Fruit fly (Drosophila melanogaster) whole organism, embryonic: ENCODE data around the gene sro.

ENCODE experiments used
- ATbp ChIP-seq: fragments of 200-800 bp; sonication (Bioruptor generic); optimal IDR thresholded peaks from 2 replicates; lab custom pipeline; 2017; ENCODE audit warnings: missing biosample characterization, mild to moderate bottlenecking, missing genetic modification characterization, missing genetic modification reagents
- CG10274 ChIP-seq: fragments of 200-800 bp; sonication (Bioruptor generic); optimal IDR thresholded peaks from 3 replicates; lab custom pipeline; 2017; ENCODE audit warnings: missing biosample characterization, mild to moderate bottlenecking, missing genetic modification characterization
- CG10654 ChIP-seq: fragments of 200-800 bp; sonication (Bioruptor generic); optimal IDR thresholded peaks from 2 replicates; lab custom pipeline; 2016; ENCODE audit warnings: missing biosample characterization, missing genetic modification characterization
- CG10959 ChIP-seq: fragments of 200-800 bp; sonication (Bioruptor generic); IDR thresholded peaks from 2 replicates; pipeline ENCODE4 v1.3.6; 2022; ENCODE audit warnings: missing biosample characterization, missing genetic modification characterization
- CG11695 ChIP-seq: fragments of 200-800 bp; sonication (Bioruptor generic); IDR thresholded peaks from 3 replicates; pipeline ENCODE4 v1.3.6; 2022; ENCODE audit warnings: missing biosample characterization, missing genetic modification characterization
- CG12071 ChIP-seq: fragments of 200-800 bp; sonication (Bioruptor generic); optimal IDR thresholded peaks from 3 replicates; lab custom pipeline; 2018; ENCODE audit warnings: missing biosample characterization, mild to moderate bottlenecking, missing genetic modification characterization
- CG12219 ChIP-seq: fragments of 200-800 bp; sonication (Bioruptor generic); optimal IDR thresholded peaks from 3 replicates; lab custom pipeline; 2018; ENCODE audit warnings: missing biosample characterization, mild to moderate bottlenecking, missing genetic modification characterization
- CG13123 ChIP-seq: fragments of 200-800 bp; sonication (Bioruptor generic); optimal IDR thresholded peaks from 2 replicates; lab custom pipeline; 2016; ENCODE audit warnings: missing biosample characterization, missing genetic modification characterization
- CG13775 ChIP-seq: fragments of 200-800 bp; sonication (Bioruptor generic); optimal IDR thresholded peaks from 3 replicates; lab custom pipeline; 2017; ENCODE audit warnings: missing biosample characterization, mild to moderate bottlenecking, missing genetic modification characterization
- CG1529 ChIP-seq: fragments of 200-800 bp; sonication (Bioruptor generic); optimal IDR thresholded peaks from 3 replicates; lab custom pipeline; 2018; ENCODE audit warnings: missing biosample characterization, missing genetic modification characterization
- CG17829 ChIP-seq: fragments of 200-800 bp; optimal IDR thresholded peaks from 2 replicates; lab custom pipeline; 2019; ENCODE audit warnings: missing biosample characterization, mild to moderate bottlenecking, missing genetic modification characterization, moderate library complexity
- CG18599 ChIP-seq: fragments of 200-800 bp; sonication (Bioruptor generic); optimal IDR thresholded peaks from 3 replicates; lab custom pipeline; 2017; ENCODE audit warnings: missing biosample characterization, missing genetic modification characterization, mild to moderate bottlenecking, moderate library complexity, missing genetic modification reagents
- CG30020 ChIP-seq: fragments of 200-800 bp; optimal IDR thresholded peaks from 2 replicates; lab custom pipeline; 2019; ENCODE audit warnings: missing biosample characterization, mild to moderate bottlenecking, missing genetic modification characterization, moderate library complexity
- CG31365 ChIP-seq: fragments of 200-800 bp; sonication (Bioruptor generic); optimal IDR thresholded peaks from 2 replicates; lab custom pipeline; 2018; ENCODE audit warnings: missing biosample characterization, mild to moderate bottlenecking, missing genetic modification characterization
- CG31388 ChIP-seq: fragments of 200-800 bp; sonication (Bioruptor generic); optimal IDR thresholded peaks from 2 replicates; lab custom pipeline; 2016; ENCODE audit warnings: missing biosample characterization, missing genetic modification characterization
- CG3163 ChIP-seq: fragments of 200-800 bp; sonication (Bioruptor generic); optimal IDR thresholded peaks from 3 replicates; lab custom pipeline; 2016; ENCODE audit warnings: missing biosample characterization, missing genetic modification characterization
- CG32767 ChIP-seq: fragments of 200-800 bp; sonication (Bioruptor generic); IDR thresholded peaks from 2 replicates; pipeline ENCODE4 v1.3.6; 2022; ENCODE audit warnings: missing biosample characterization, missing genetic modification characterization
- CG4854 ChIP-seq: fragments of 200-800 bp; sonication (Bioruptor generic); optimal IDR thresholded peaks from 2 replicates; lab custom pipeline; 2016; ENCODE audit warnings: missing biosample characterization, missing genetic modification characterization, inconsistent platforms
- CG6254 ChIP-seq: fragments of 200-800 bp; sonication (Bioruptor generic); optimal IDR thresholded peaks from 3 replicates; lab custom pipeline; 2017; ENCODE audit warnings: mild to moderate bottlenecking, missing biosample characterization, missing genetic modification reagents, missing genetic modification characterization
- CG8359 ChIP-seq: fragments of 200-800 bp; sonication (Bioruptor generic); optimal IDR thresholded peaks from 2 replicates; lab custom pipeline; 2017; ENCODE audit warnings: missing biosample characterization, mild to moderate bottlenecking, missing genetic modification characterization, borderline replicate concordance
- CG8765 ChIP-seq: fragments of 200-800 bp; sonication (Bioruptor generic); IDR thresholded peaks from 2 replicates; pipeline ENCODE4 v1.3.6; 2022; ENCODE audit warnings: missing biosample characterization, missing genetic modification characterization
- CkIIα-i1 ChIP-seq: fragments of 200-800 bp; sonication (Bioruptor generic); IDR thresholded peaks from 2 replicates; pipeline ENCODE4 v1.3.6; 2022; ENCODE audit warnings: missing biosample characterization, missing genetic modification characterization
- D ChIP-seq, 2 experiments: fragments of 200-800 bp in 1 of 2; fragments of >200 bp in 1 of 2; sonication (Bioruptor generic) in 1 of 2; optimal IDR thresholded peaks; 2 replicates in 1 of 2; 3 replicates in 1 of 2; lab custom pipeline; 2017; ENCODE audit warnings: mild to moderate bottlenecking in 1 of 2, missing biosample characterization in 1 of 2, missing genetic modification characterization in 1 of 2, missing genetic modification reagents in 1 of 2
- Deaf1 ChIP-seq: fragments of 200-800 bp; optimal IDR thresholded peaks from 3 replicates; lab custom pipeline; 2019; ENCODE audit warnings: missing biosample characterization, mild to moderate bottlenecking, missing genetic modification characterization, moderate library complexity
- Dfd ChIP-seq, 2 experiments: fragments of >200 bp; optimal IDR thresholded peaks; 2 replicates each; lab custom pipeline; 2017; ENCODE audit warnings: missing biosample characterization in 2 of 2, missing genetic modification characterization in 2 of 2
- Gug ChIP-seq: fragments of 200-800 bp; sonication (Bioruptor generic); IDR thresholded peaks from 4 replicates; pipeline ENCODE4 v1.3.6; 2022; ENCODE audit warnings: missing biosample characterization, missing genetic modification characterization
- H2.0 ChIP-seq: fragments of 200-800 bp; sonication (Bioruptor generic); IDR thresholded peaks from 2 replicates; pipeline ENCODE4 v1.3.6; 2022; ENCODE audit warnings: missing biosample characterization, missing genetic modification characterization
- HmgD ChIP-seq: fragments of 200-800 bp; sonication (Bioruptor generic); optimal IDR thresholded peaks from 3 replicates; lab custom pipeline; 2016; ENCODE audit warnings: missing biosample characterization, missing genetic modification characterization
- Hmx ChIP-seq: fragments of 200-800 bp; sonication (Bioruptor generic); optimal IDR thresholded peaks from 2 replicates; lab custom pipeline; 2016; ENCODE audit warnings: missing biosample characterization, missing genetic modification characterization
- Hr3 ChIP-seq: fragments of 200-800 bp; sonication (Bioruptor generic); optimal IDR thresholded peaks from 3 replicates; lab custom pipeline; 2016; ENCODE audit warnings: missing biosample characterization, missing genetic modification characterization
- Hsf ChIP-seq: fragments of 200-800 bp; sonication (Bioruptor generic); optimal IDR thresholded peaks from 3 replicates; lab custom pipeline; 2016; ENCODE audit warnings: missing biosample characterization, missing genetic modification characterization
- MESR4 ChIP-seq: fragments of 200-800 bp; sonication (Bioruptor generic); optimal IDR thresholded peaks from 2 replicates; lab custom pipeline; 2018; ENCODE audit warnings: missing biosample characterization, mild to moderate bottlenecking, missing genetic modification characterization, moderate library complexity
- Oli ChIP-seq: fragments of 200-800 bp; sonication (Bioruptor generic); optimal IDR thresholded peaks from 2 replicates; lab custom pipeline; 2018; ENCODE audit warnings: missing biosample characterization, mild to moderate bottlenecking, missing genetic modification characterization, moderate library complexity
- Scr ChIP-seq: fragments of 200-800 bp; sonication (Bioruptor generic); IDR thresholded peaks from 2 replicates; pipeline ENCODE4 v1.3.6; 2022; ENCODE audit warnings: missing biosample characterization, missing genetic modification characterization; ENCODE audit not compliant: partially characterized antibody
- Sry-β ChIP-seq: fragments of 200-800 bp; sonication (Bioruptor generic); optimal IDR thresholded peaks from 2 replicates; lab custom pipeline; 2018; ENCODE audit warnings: missing biosample characterization, mild to moderate bottlenecking, missing genetic modification characterization, moderate library complexity
- ac ChIP-seq: fragments of 200-800 bp; sonication (Bioruptor generic); optimal IDR thresholded peaks from 3 replicates; lab custom pipeline; 2017; ENCODE audit warnings: missing biosample characterization, mild to moderate bottlenecking, missing genetic modification characterization
- bigmax ChIP-seq: fragments of 200-800 bp; sonication (Bioruptor generic); optimal IDR thresholded peaks from 2 replicates; lab custom pipeline; 2018; ENCODE audit warnings: missing biosample characterization, mild to moderate bottlenecking, missing genetic modification characterization
- bowl ChIP-seq: fragments of 200-800 bp; sonication (Bioruptor generic); IDR thresholded peaks from 2 replicates; pipeline ENCODE4 v1.3.6; 2022; ENCODE audit warnings: missing biosample characterization, missing genetic modification characterization
- caup ChIP-seq: fragments of 200-800 bp; sonication (Bioruptor generic); optimal IDR thresholded peaks from 3 replicates; lab custom pipeline; 2017; ENCODE audit warnings: missing biosample characterization, mild to moderate bottlenecking, missing genetic modification characterization, moderate library complexity; ENCODE audit not compliant: severe bottlenecking
- dmrt11E ChIP-seq: fragments of 200-800 bp; sonication (Bioruptor generic); optimal IDR thresholded peaks from 3 replicates; lab custom pipeline; 2018; ENCODE audit warnings: missing biosample characterization, mild to moderate bottlenecking, missing genetic modification characterization, moderate library complexity
- dpn ChIP-seq, 2 experiments: fragments of 200-800 bp; sonication (Bioruptor generic); optimal IDR thresholded peaks; 3 replicates each; lab custom pipeline; 2016; ENCODE audit warnings: missing biosample characterization in 2 of 2, missing genetic modification characterization in 2 of 2
- fd64A ChIP-seq: fragments of 200-800 bp; sonication (Bioruptor generic); optimal IDR thresholded peaks from 3 replicates; lab custom pipeline; 2018; ENCODE audit warnings: missing biosample characterization, mild to moderate bottlenecking, missing genetic modification characterization
- gsb-n ChIP-seq: fragments of 200-800 bp; sonication (Bioruptor generic); optimal IDR thresholded peaks from 3 replicates; lab custom pipeline; 2018; ENCODE audit warnings: missing biosample characterization, mild to moderate bottlenecking, missing genetic modification characterization
- ind ChIP-seq: fragments of 200-800 bp; sonication (Bioruptor generic); optimal IDR thresholded peaks from 3 replicates; lab custom pipeline; 2016; ENCODE audit warnings: missing biosample characterization, missing genetic modification characterization
- kah ChIP-seq: fragments of 200-800 bp; sonication (Bioruptor generic); optimal IDR thresholded peaks from 2 replicates; lab custom pipeline; 2018; ENCODE audit warnings: missing biosample characterization, mild to moderate bottlenecking, missing genetic modification characterization
- oc ChIP-seq: fragments of 200-800 bp; sonication (Bioruptor generic); optimal IDR thresholded peaks from 2 replicates; lab custom pipeline; 2018; ENCODE audit warnings: missing biosample characterization, mild to moderate bottlenecking, missing genetic modification characterization, moderate library complexity
- psq ChIP-seq: fragments of 200-800 bp; sonication (Bioruptor generic); optimal IDR thresholded peaks from 2 replicates; lab custom pipeline; 2017; ENCODE audit warnings: missing biosample characterization, missing genetic modification characterization
- twi ChIP-seq: fragments of 200-800 bp; optimal IDR thresholded peaks from 2 replicates; lab custom pipeline; 2019; ENCODE audit warnings: missing biosample characterization, mild to moderate bottlenecking, missing genetic modification characterization, moderate library complexity
- unc-4 ChIP-seq: fragments of 200-800 bp; sonication (Bioruptor generic); IDR thresholded peaks from 2 replicates; pipeline ENCODE4 v1.3.6; 2022; ENCODE audit warnings: missing biosample characterization, missing genetic modification characterization; ENCODE audit not compliant: partially characterized antibody

Gene sro

DNA sequence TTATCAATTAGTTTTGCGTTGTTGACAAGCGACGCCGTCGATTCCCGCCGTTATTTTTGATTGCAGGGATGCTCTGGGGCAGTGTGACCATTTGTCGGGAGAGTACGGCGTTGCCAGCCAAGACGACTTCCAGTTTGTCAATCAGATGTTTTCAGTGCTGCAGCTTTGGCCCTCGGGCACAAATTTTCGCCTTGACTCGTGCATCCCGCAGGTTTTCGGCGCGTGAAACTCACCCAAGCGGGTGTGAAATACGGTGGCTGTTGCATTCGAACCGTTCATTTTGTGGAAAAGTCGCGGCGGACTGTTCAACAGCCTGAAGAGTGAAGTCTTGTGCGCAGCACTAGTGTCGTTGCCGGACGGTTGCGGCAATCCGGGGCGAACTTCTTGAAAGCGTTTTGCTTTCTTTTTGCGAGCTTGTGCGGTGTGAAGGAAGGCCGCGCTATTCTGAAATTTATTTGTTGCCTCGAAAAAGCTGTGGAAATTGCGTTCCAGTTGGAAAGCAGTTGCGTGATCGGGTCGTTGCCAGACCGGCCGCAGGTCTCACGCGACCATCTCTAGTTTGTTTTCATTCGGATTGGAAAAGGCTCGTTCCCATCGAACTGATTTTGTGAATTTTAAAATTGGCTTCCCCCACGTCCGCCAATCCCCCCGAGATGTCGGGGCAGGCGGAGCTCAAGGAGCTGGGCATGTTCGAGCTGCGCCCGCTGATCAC lies 12.4 kb downstream of the sro start, which contains the start of the genes ca and ncd (continued):
- TF ChIP-seq CG31365 (tag; lab: Kevin White, UChicago) (no peak), ATbp (GFP tag; lab: Kevin White, UChicago) (no peak), CkIIα-i1 (no peak), MESR4 (GFP tag; lab: Kevin White, UChicago) (peak; percentile 48), CG10274 (no peak), CG18599 (GFP tag; lab: Kevin White, UChicago) (no peak), gsb-n (tag; lab: Kevin White, UChicago) (no peak), bowl (no peak), CG13123 (GFP tag; lab: Kevin White, UChicago) (no peak), Hr3 (no peak), kah (GFP tag; lab: Kevin White, UChicago) (no peak), CG3163 (GFP tag; lab: Kevin White, UChicago) (no peak), unc-4 (GFP tag; lab: Robert Waterston, UW) (peak; percentile 71), dmrt11E (tag; lab: Kevin White, UChicago) (no peak), CG12219 (GFP tag; lab: Kevin White, UChicago) (no peak), CG12071 (GFP tag; lab: Kevin White, UChicago) (no peak), D (optimal IDR thresholded peaks at IDR 0.05; lab: Kevin White, UChicago) (peak; percentile 56), D (GFP tag; optimal IDR thresholded peaks at IDR 0.05; lab: Kevin White, UChicago) (no peak), CG30020 (tag; lab: Kevin White, UChicago) (no peak), Gug (GFP tag; lab: Robert Waterston, UW) (no peak), CG4854 (GFP tag; lab: Kevin White, UChicago) (no peak), CG8359 (GFP tag; lab: Kevin White, UChicago) (no peak), bigmax (GFP tag; lab: Kevin White, UChicago) (no peak), CG8765 (no peak), H2.0 (no peak), Sry-β (GFP tag; lab: Kevin White, UChicago) (peak; percentile 62), dpn (GFP tag; optimal IDR thresholded peaks at IDR 0.05; lab: Kevin White, UChicago) (peak in 1 of 2 experiments; percentile 12), CG32767 (GFP tag; lab: Robert Waterston, UW) (no peak), Hmx (GFP tag; lab: Kevin White, UChicago) (no peak), fd64A (GFP tag; lab: Kevin White, UChicago) (no peak), caup (GFP tag; lab: Kevin White, UChicago) (no peak), CG11695 (GFP tag; lab: Robert Waterston, UW) (no peak), HmgD (GFP tag; lab: Kevin White, UChicago) (no peak), oc (tag; lab: Kevin White, UChicago) (no peak), CG6254 (GFP tag; lab: Kevin White, UChicago) (no peak), CG10654 (GFP tag; lab: Kevin White, UChicago) (no peak), Scr (peak; percentile 72), ind (GFP tag; lab: Kevin White, UChicago) (no peak), twi (tag; lab: Kevin White, UChicago) (no peak), CG1529 (GFP tag; lab: Kevin White, UChicago) (no peak), Oli (no peak), Hsf (no peak), CG13775 (GFP tag; lab: Kevin White, UChicago) (no peak), Dfd (GFP tag; optimal IDR thresholded peaks at IDR 0.05; lab: Kevin White, UChicago) (no peak), ac (GFP tag; lab: Kevin White, UChicago) (no peak), psq (GFP tag; lab: Kevin White, UChicago) (no peak), CG31388 (no peak), CG10959 (GFP tag; lab: Robert Waterston, UW) (no peak), Deaf1 (tag; lab: Kevin White, UChicago) (no peak), CG17829 (tag; lab: Kevin White, UChicago) (no peak)
